Fruit fly (Drosophila melanogaster): ENCODE measurements around the gene Paip2.

The Paip2 gene

dm6 chr3R:13012351-13012750 is 31.8 kb downstream of the Paip2 start (continued):
- TF ChIP-seq HHEX (GFP tag; optimal IDR thresholded peaks at IDR 0.05) (no peak), CG1529 (GFP tag; optimal IDR thresholded peaks at IDR 0.05) (no peak), Hr51 (GFP tag; optimal IDR thresholded peaks at IDR 0.05) (peak; percentile 52 to 69), CG4730 (GFP tag; IDR thresholded peaks at IDR 0.05) (0 out of 2 replicates have a peak, but pooled peaks have one; percentile 31), abd-A (tag; optimal IDR thresholded peaks at IDR 0.05) (peak; percentile 57), CG13296 (GFP tag; optimal IDR thresholded peaks at IDR 0.05) (peak; percentile 30), GATAe (GFP tag; conservative IDR thresholded peaks at IDR 0.05) (no peak), TFAM (GFP tag; optimal IDR thresholded peaks at IDR 0.05) (no peak), vnd (GFP tag; IDR thresholded peaks at IDR 0.05; ENCODE audit: partially characterized antibody) (no peak), stc (GFP tag; IDR thresholded peaks at IDR 0.05) (peak; percentile 41; the same call in 1 of the 2 replicates), CG11085 (GFP tag; IDR thresholded peaks at IDR 0.05) (0 out of 2 replicates have a peak, but pooled peaks have one; percentile 39), CG30403 (GFP tag; optimal IDR thresholded peaks at IDR 0.05) (peak; percentile 75), Spps (tag; optimal IDR thresholded peaks at IDR 0.05) (no peak), CG18764 (GFP tag; optimal IDR thresholded peaks at IDR 0.05) (no peak), nerfin-1 (tag; optimal IDR thresholded peaks at IDR 0.05) (peak; percentile 39), ato (GFP tag; IDR thresholded peaks at IDR 0.05; ENCODE audit: partially characterized antibody) (no peak), CG9932 (GFP tag; IDR thresholded peaks at IDR 0.05) (peak; percentile 67), Pdp1 (GFP tag; optimal IDR thresholded peaks at IDR 0.05) (peak; percentile 51 to 79), CG17612 (GFP tag; IDR thresholded peaks at IDR 0.05) (no peak), sim (GFP tag; IDR thresholded peaks at IDR 0.05) (0 out of 2 replicates have a peak, but pooled peaks have one; percentile 30), CkIIα-i1 (GFP tag; IDR thresholded peaks at IDR 0.05) (no peak), tgo (GFP tag; IDR thresholded peaks at IDR 0.05) (peak; percentile 55; the same call in 2 of the 3 replicates), Antp (GFP tag; optimal IDR thresholded peaks at IDR 0.05) (peak; percentile 76), CG32772 (GFP tag; IDR thresholded peaks at IDR 0.05) (peak; percentile 72), Bdp1 (GFP tag; optimal IDR thresholded peaks at IDR 0.05) (peak; percentile 51), ttk (GFP tag; IDR thresholded peaks at IDR 0.05) (peak; percentile 61; the same call in 1 of the 2 replicates), trem (tag; optimal IDR thresholded peaks at IDR 0.05) (no peak), CG4707 (GFP tag; optimal IDR thresholded peaks at IDR 0.05) (peak; percentile 43), CG15479 (GFP tag; optimal IDR thresholded peaks at IDR 0.05) (peak; percentile 91), CG12071 (GFP tag; optimal IDR thresholded peaks at IDR 0.05) (no peak), unc-4 (GFP tag; IDR thresholded peaks at IDR 0.05; ENCODE audit: partially characterized antibody) (no peak), CG17186 (GFP tag; optimal IDR thresholded peaks at IDR 0.05) (peak; percentile 17), gt (GFP tag; IDR thresholded peaks at IDR 0.05) (no peak), Mrtf (GFP tag; IDR thresholded peaks at IDR 0.05) (0 out of 3 replicates have a peak, but pooled peaks have one; percentile 23), bcd (GFP tag; optimal IDR thresholded peaks at IDR 0.05) (peak; percentile 63), Taf1 (GFP tag; IDR thresholded peaks at IDR 0.05) (no peak), CG1602 (GFP tag; optimal IDR thresholded peaks at IDR 0.05) (peak; percentile 26), jumu (GFP tag; optimal IDR thresholded peaks at IDR 0.05) (peak; percentile 33), CG11456 (GFP tag; IDR thresholded peaks at IDR 0.05) (peak; percentile 73), tio (GFP tag; optimal IDR thresholded peaks at IDR 0.05) (no peak), CG9437 (GFP tag; optimal IDR thresholded peaks at IDR 0.05) (peak; percentile 5), CG7271 (tag; optimal IDR thresholded peaks at IDR 0.05) (no peak), CG7556 (GFP tag; optimal IDR thresholded peaks at IDR 0.05) (peak; percentile 19), Scr (GFP tag; IDR thresholded peaks at IDR 0.05; ENCODE audit: partially characterized antibody) (no peak), CG33557 (GFP tag; optimal IDR thresholded peaks at IDR 0.05) (no peak), pfk (GFP tag; optimal IDR thresholded peaks at IDR 0.05) (peak; percentile 1), Drgx (GFP tag; IDR thresholded peaks at IDR 0.05) (peak; percentile 84), CG3065 (GFP tag; optimal IDR thresholded peaks at IDR 0.05) (no peak), pho (GFP tag; optimal IDR thresholded peaks at IDR 0.05) (peak; percentile 70), CG9876 (GFP tag; optimal IDR thresholded peaks at IDR 0.05) (peak; percentile 32)
